Worm (Caenorhabditis elegans) whole organism, L2 larva: ENCODE measurements around the gene spex-3.

Experiments used
- C34F6.9 ChIP-seq: fragments of 150-350 bp; optimal IDR thresholded peaks from 2 replicates; lab custom pipeline; 2014; ENCODE audit warnings: missing biosample characterization, missing genetic modification characterization
- F13H6.1 ChIP-seq: sonication (generic microtip); optimal IDR thresholded peaks from 2 replicates; lab custom pipeline; 2016; ENCODE audit warnings: missing genetic modification characterization, missing compliant biosample characterization
- R02D3.7 ChIP-seq: fragments of 150-350 bp; optimal IDR thresholded peaks from 2 replicates; lab custom pipeline; 2014; ENCODE audit warnings: missing biosample characterization, missing genetic modification characterization
- Y55F3AM.14 ChIP-seq: fragments of 200-800 bp; sonication (Bioruptor generic); optimal IDR thresholded peaks from 2 replicates; lab custom pipeline; 2018; ENCODE audit warnings: mild to moderate bottlenecking, missing genetic modification characterization, missing compliant biosample characterization
- ZK546.5 ChIP-seq: sonication (generic microtip); optimal IDR thresholded peaks from 2 replicates; lab custom pipeline; 2017; ENCODE audit warnings: missing biosample characterization, missing genetic modification characterization
- alr-1 ChIP-seq: fragments of 150-350 bp; optimal IDR thresholded peaks from 2 replicates; lab custom pipeline; 2014; ENCODE audit warnings: missing biosample characterization, missing genetic modification characterization
- aly-2 ChIP-seq: fragments of 150-350 bp; optimal IDR thresholded peaks from 2 replicates; lab custom pipeline; 2014; ENCODE audit warnings: missing biosample characterization, missing genetic modification characterization
- ama-1 ChIP-seq: fragments of 150-350 bp; optimal IDR thresholded peaks from 2 replicates; lab custom pipeline; 2018; ENCODE audit warnings: inconsistent platforms
- blmp-1 ChIP-seq: sonication (generic microtip); optimal IDR thresholded peaks from 2 replicates; lab custom pipeline; 2017; ENCODE audit warnings: missing genetic modification characterization, mild to moderate bottlenecking, missing compliant biosample characterization, antibody characterized with exemption, moderate library complexity; ENCODE audit not compliant: insufficient read depth
- ceh-16 ChIP-seq: fragments of 150-350 bp; optimal IDR thresholded peaks from 2 replicates; lab custom pipeline; 2014; ENCODE audit warnings: missing biosample characterization, missing genetic modification characterization
- ceh-82 ChIP-seq: fragments of 150-350 bp; optimal IDR thresholded peaks from 2 replicates; lab custom pipeline; 2014; ENCODE audit warnings: missing biosample characterization, missing genetic modification characterization
- crh-2 ChIP-seq: sonication (generic microtip); optimal IDR thresholded peaks from 2 replicates; lab custom pipeline; 2017; ENCODE audit warnings: missing biosample characterization, missing genetic modification characterization
- dmd-4 ChIP-seq: sonication (generic microtip); optimal IDR thresholded peaks from 2 replicates; lab custom pipeline; 2017; ENCODE audit warnings: missing biosample characterization, missing genetic modification characterization
- egl-27 ChIP-seq: sonication (generic microtip); optimal IDR thresholded peaks from 3 replicates; lab custom pipeline; 2017; ENCODE audit warnings: missing biosample characterization, missing genetic modification reagents, missing genetic modification characterization
- elt-1 ChIP-seq: fragments of 150-350 bp; optimal IDR thresholded peaks from 2 replicates; lab custom pipeline; 2014; ENCODE audit warnings: missing biosample characterization, missing genetic modification characterization
- elt-3 ChIP-seq: sonication (generic microtip); optimal IDR thresholded peaks from 2 replicates; lab custom pipeline; 2017; ENCODE audit warnings: missing biosample characterization, missing genetic modification characterization
- fos-1 ChIP-seq: fragments of 150-350 bp; optimal IDR thresholded peaks from 2 replicates; lab custom pipeline; 2014; ENCODE audit warnings: missing biosample characterization, missing genetic modification characterization
- gmeb-1 ChIP-seq: fragments of 150-350 bp; optimal IDR thresholded peaks from 2 replicates; lab custom pipeline; 2014; ENCODE audit warnings: missing biosample characterization, missing genetic modification characterization
- lin-11 ChIP-seq: fragments of 150-350 bp; sonication (generic microtip); optimal IDR thresholded peaks from 2 replicates; lab custom pipeline; 2014; ENCODE audit warnings: missing biosample characterization, missing genetic modification characterization, inconsistent platforms, mixed read lengths
- lin-13 ChIP-seq: fragments of 150-350 bp; optimal IDR thresholded peaks from 2 replicates; lab custom pipeline; 2014; ENCODE audit warnings: missing biosample characterization, missing genetic modification reagents, missing genetic modification characterization
- lin-39 ChIP-seq: fragments of 150-350 bp; optimal IDR thresholded peaks from 2 replicates; lab custom pipeline; 2014; ENCODE audit warnings: missing biosample characterization, missing genetic modification reagents, missing genetic modification characterization
- lsy-2 ChIP-seq, 2 experiments: fragments of 150-350 bp in 1 of 2; sonication (generic microtip) in 1 of 2; optimal IDR thresholded peaks; 2 replicates each; lab custom pipeline; 2014 to 2017; ENCODE audit warnings: missing biosample characterization in 2 of 2, missing genetic modification characterization in 2 of 2
- mab-5 ChIP-seq: fragments of 150-350 bp; optimal IDR thresholded peaks from 2 replicates; lab custom pipeline; 2014; ENCODE audit warnings: missing biosample characterization, missing genetic modification characterization
- mbf-1 ChIP-seq: sonication (generic microtip); optimal IDR thresholded peaks from 2 replicates; lab custom pipeline; 2017; ENCODE audit warnings: missing biosample characterization, missing genetic modification characterization
- mdl-1 ChIP-seq, 2 experiments: fragments of 150-350 bp in 1 of 2; sonication (generic microtip) in 1 of 2; optimal IDR thresholded peaks; 2 replicates each; lab custom pipeline; 2017; ENCODE audit warnings: missing biosample characterization in 2 of 2, missing genetic modification characterization in 2 of 2
- nhr-10 ChIP-seq: sonication (generic microtip); optimal IDR thresholded peaks from 2 replicates; lab custom pipeline; 2017; ENCODE audit warnings: missing biosample characterization, missing genetic modification characterization
- nhr-11 ChIP-seq: fragments of 150-350 bp; optimal IDR thresholded peaks from 2 replicates; lab custom pipeline; 2014; ENCODE audit warnings: missing biosample characterization, missing genetic modification characterization
- nhr-12 ChIP-seq: fragments of 150-350 bp; optimal IDR thresholded peaks from 2 replicates; lab custom pipeline; 2014; ENCODE audit warnings: missing biosample characterization, missing genetic modification characterization
- nhr-129 ChIP-seq: fragments of 150-350 bp; optimal IDR thresholded peaks from 2 replicates; lab custom pipeline; 2014; ENCODE audit warnings: missing biosample characterization, missing genetic modification characterization
- nhr-21 ChIP-seq: fragments of 150-350 bp; optimal IDR thresholded peaks from 2 replicates; lab custom pipeline; 2014; ENCODE audit warnings: missing biosample characterization, missing genetic modification characterization
- nhr-23 ChIP-seq: fragments of 150-350 bp; optimal IDR thresholded peaks from 2 replicates; lab custom pipeline; 2014; ENCODE audit warnings: missing biosample characterization, missing genetic modification reagents, missing genetic modification characterization
- nhr-237 ChIP-seq: fragments of 150-350 bp; optimal IDR thresholded peaks from 2 replicates; lab custom pipeline; 2014; ENCODE audit warnings: missing biosample characterization, missing genetic modification characterization
- nhr-25 ChIP-seq: fragments of 150-350 bp; sonication (generic microtip); optimal IDR thresholded peaks from 3 replicates; lab custom pipeline; 2014; ENCODE audit warnings: missing biosample characterization, missing genetic modification characterization
- nhr-6 ChIP-seq: fragments of 150-350 bp; optimal IDR thresholded peaks from 2 replicates; lab custom pipeline; 2014; ENCODE audit warnings: missing biosample characterization, missing genetic modification characterization
- nhr-77 ChIP-seq: fragments of 150-350 bp; optimal IDR thresholded peaks from 2 replicates; lab custom pipeline; 2014; ENCODE audit warnings: missing biosample characterization, missing genetic modification characterization
- peb-1 ChIP-seq: fragments of 150-350 bp; optimal IDR thresholded peaks from 2 replicates; lab custom pipeline; 2014; ENCODE audit warnings: missing biosample characterization, missing genetic modification characterization
- sem-4 ChIP-seq: fragments of 150-350 bp; optimal IDR thresholded peaks from 2 replicates; lab custom pipeline; 2014; ENCODE audit warnings: missing biosample characterization, missing genetic modification reagents, missing genetic modification characterization
- skn-1 ChIP-seq: sonication (generic microtip); optimal IDR thresholded peaks from 2 replicates; lab custom pipeline; 2017; ENCODE audit warnings: missing biosample characterization, missing genetic modification characterization
- sma-3 ChIP-seq: sonication (generic microtip); optimal IDR thresholded peaks from 2 replicates; lab custom pipeline; 2016; ENCODE audit warnings: missing genetic modification reagents, missing genetic modification characterization, missing compliant biosample characterization
- sma-9 ChIP-seq, 2 experiments: fragments of 150-350 bp in 1 of 2; sonication (generic microtip) in 1 of 2; optimal IDR thresholded peaks; 2 replicates each; lab custom pipeline; 2014 to 2016; ENCODE audit warnings: missing genetic modification characterization in 2 of 2, mild to moderate bottlenecking in 1 of 2, missing biosample characterization in 1 of 2, missing compliant biosample characterization in 1 of 2, missing genetic modification reagents in 1 of 2, moderate library complexity in 1 of 2
- unc-55 ChIP-seq: fragments of 150-350 bp; sonication (generic microtip); optimal IDR thresholded peaks from 3 replicates; lab custom pipeline; 2014; ENCODE audit warnings: missing biosample characterization, missing genetic modification reagents, missing genetic modification characterization
- unc-62 ChIP-seq: fragments of 150-350 bp; optimal IDR thresholded peaks from 2 replicates; lab custom pipeline; 2014; ENCODE audit warnings: missing biosample characterization, missing genetic modification reagents, missing genetic modification characterization
- zag-1 ChIP-seq: fragments of 150-350 bp; optimal IDR thresholded peaks from 2 replicates; lab custom pipeline; 2014; ENCODE audit warnings: missing biosample characterization, missing genetic modification characterization
- ztf-1 ChIP-seq: fragments of 200-800 bp; sonication (Bioruptor generic); conservative IDR thresholded peaks from 2 replicates; pipeline ENCODE4 v1.3.6; 2022; ENCODE audit warnings: missing genetic modification characterization, missing compliant biosample characterization
- ztf-11 ChIP-seq: sonication (generic microtip); optimal IDR thresholded peaks from 2 replicates; lab custom pipeline; 2017; ENCODE audit warnings: missing biosample characterization, missing genetic modification characterization
- ztf-4 ChIP-seq: fragments of 150-350 bp; optimal IDR thresholded peaks from 2 replicates; lab custom pipeline; 2014; ENCODE audit warnings: missing biosample characterization, missing genetic modification characterization

Gene spex-3

DNA sequence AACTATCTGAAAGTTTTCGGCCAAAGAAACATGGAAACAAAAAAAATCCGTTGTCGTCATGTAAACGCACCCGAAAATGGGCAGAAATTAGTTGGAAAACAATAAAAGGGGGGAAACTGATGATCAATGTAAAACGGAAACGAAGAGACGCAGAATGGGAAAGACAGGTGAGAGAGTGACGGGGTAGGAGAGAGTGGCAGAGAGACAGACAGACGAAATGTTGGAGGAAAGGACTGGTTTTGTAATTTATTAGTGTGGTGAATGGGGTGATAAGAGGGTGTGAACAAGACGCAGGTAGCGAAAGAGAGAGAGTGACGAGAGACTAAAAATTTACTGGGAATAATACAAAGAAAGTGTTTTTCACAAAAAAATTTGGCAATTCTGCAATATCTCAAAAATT, 21.2 kb downstream of the spex-3 start:
- TF ChIP-seq nhr-129 (tag; lab: Kevin White, UChicago) (peak; percentile 76), nhr-11 (tag; lab: Kevin White, UChicago) (no peak), ceh-16 (no peak), Y55F3AM.14 (GFP tag; lab: Kevin White, UChicago) (peak; percentile 2), sem-4 (tag; lab: Kevin White, UChicago) (peak; percentile 82), fos-1 (tag; lab: Kevin White, UChicago) (peak; percentile 96), zag-1 (tag; lab: Kevin White, UChicago) (no peak), ztf-4 (tag; lab: Kevin White, UChicago) (no peak), dmd-4 (tag; lab: Kevin White, UChicago) (no peak), lin-39 (tag; lab: Kevin White, UChicago) (no peak), unc-55 (GFP tag; lab: Kevin White, UChicago) (peak; percentile 65), R02D3.7 (tag; lab: Kevin White, UChicago) (no peak), aly-2 (no peak), nhr-23 (tag; lab: Kevin White, UChicago) (no peak), lin-11 (tag; lab: Kevin White, UChicago) (no peak), egl-27 (tag; lab: Kevin White, UChicago) (peak; percentile 85), lin-13 (GFP tag; lab: Kevin White, UChicago) (peak; percentile 64), peb-1 (no peak), lsy-2 (tag; optimal IDR thresholded peaks at IDR 0.05; lab: Kevin White, UChicago) (peak; percentile 16 to 74), mbf-1 (tag; lab: Kevin White, UChicago) (no peak), mab-5 (peak; percentile 74), crh-2 (peak; percentile 88), skn-1 (no peak), nhr-6 (tag; lab: Kevin White, UChicago) (peak; percentile 82), ZK546.5 (no peak), ztf-11 (tag; lab: Kevin White, UChicago) (no peak), C34F6.9 (tag; lab: Kevin White, UChicago) (peak; percentile 74), alr-1 (tag; lab: Kevin White, UChicago) (no peak), nhr-10 (tag; lab: Kevin White, UChicago) (no peak), nhr-25 (tag; lab: Kevin White, UChicago) (peak; percentile 91), sma-3 (GFP tag; lab: Kevin White, UChicago) (peak; percentile 93), blmp-1 (peak; percentile 40), unc-62 (GFP tag; lab: Kevin White, UChicago) (no peak), ama-1 (no peak), F13H6.1 (tag; lab: Kevin White, UChicago) (peak; percentile 84), elt-3 (no peak), ztf-1 (GFP tag; lab: Robert Waterston, UW) (no peak), nhr-21 (tag; lab: Kevin White, UChicago) (peak; percentile 88), nhr-12 (tag; lab: Kevin White, UChicago) (no peak), nhr-77 (tag; lab: Kevin White, UChicago) (no peak), elt-1 (tag; lab: Kevin White, UChicago) (no peak), ceh-82 (no peak), mdl-1 (tag; optimal IDR thresholded peaks at IDR 0.05; lab: Kevin White, UChicago) (no peak), gmeb-1 (tag; lab: Kevin White, UChicago) (peak; percentile 89), sma-9 (GFP tag; optimal IDR thresholded peaks at IDR 0.05; lab: Kevin White, UChicago) (peak; percentile 93), sma-9 (tag; optimal IDR thresholded peaks at IDR 0.05; lab: Kevin White, UChicago) (no peak), nhr-237 (tag; lab: Kevin White, UChicago) (no peak)

ce11 chrIII:1680393-1680792, 21.8 kb downstream of the spex-3 start:
- TF ChIP-seq nhr-12 (tag; lab: Kevin White, UChicago), result no peak
- TF ChIP-seq ceh-82, result no peak
- TF ChIP-seq blmp-1, result no peak
- no peak for TF ChIP-seq lsy-2 (tag; optimal IDR thresholded peaks at IDR 0.05; lab: Kevin White, UChicago)
- no peak for TF ChIP-seq gmeb-1 (tag; lab: Kevin White, UChicago)
